Worm (Caenorhabditis elegans) whole organism, dauer: ENCODE measurements around the gene K05B2.2.

Experiments
- unc-62 ChIP-seq: sonication (generic microtip); optimal IDR thresholded peaks from 2 replicates; lab custom pipeline; 2017; ENCODE audit warnings: missing biosample characterization, missing genetic modification reagents, missing genetic modification characterization

The K05B2.2 gene

DNA sequence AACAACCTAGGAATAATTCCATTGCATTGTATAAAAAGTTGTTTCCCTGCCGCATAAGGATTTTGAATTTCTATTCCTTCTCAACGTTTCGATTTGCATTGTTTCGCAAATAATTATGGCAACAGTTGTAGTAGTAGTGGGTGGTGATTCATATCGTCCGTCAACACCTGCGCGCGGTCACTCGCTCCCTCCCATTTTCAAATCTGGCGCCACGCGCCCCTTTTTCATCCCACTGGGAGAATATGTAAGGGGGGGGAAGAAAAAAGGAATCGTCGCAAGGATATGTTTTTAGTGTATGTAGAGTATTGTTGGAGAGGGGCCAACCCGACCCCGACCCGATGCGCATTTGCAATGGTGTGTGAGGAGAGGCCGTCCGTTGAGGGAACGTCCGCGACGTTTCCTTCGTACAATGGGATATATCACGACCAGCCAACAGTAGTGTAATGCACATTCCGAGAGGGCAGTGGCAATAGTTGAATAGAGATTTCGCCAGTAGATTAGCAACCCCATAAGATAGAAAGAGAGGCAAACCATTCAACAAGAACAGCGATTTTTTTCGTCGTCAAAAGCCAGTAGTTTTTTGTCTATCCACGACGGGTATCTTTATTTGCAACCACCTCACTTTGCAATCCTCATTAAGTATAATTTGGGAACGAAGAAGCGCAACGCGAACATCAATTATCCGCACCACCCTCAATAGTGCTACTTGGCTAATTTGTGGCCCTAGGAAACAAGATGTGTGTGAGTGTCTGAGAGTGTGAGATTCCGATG is 55.2 kb downstream of the K05B2.2 start:
- TF ChIP-seq unc-62 (GFP tag; lab: Kevin White, UChicago), result no peak
